Fruit fly (Drosophila melanogaster) whole organism: ENCODE measurements around the gene CG13032.

Experiments
- CG8478 ChIP-seq: fragments of >200 bp; optimal IDR thresholded peaks from 2 replicates; lab custom pipeline; 2018; ENCODE audit warnings: inconsistent platforms
- pan ChIP-seq: fragments of >200 bp; optimal IDR thresholded peaks from 2 replicates; lab custom pipeline; 2017
- psq ChIP-seq: fragments of >200 bp; optimal IDR thresholded peaks from 2 replicates; lab custom pipeline; 2017
- usp ChIP-seq: fragments of >200 bp; optimal IDR thresholded peaks from 2 replicates; lab custom pipeline; 2017; ENCODE audit warnings: missing biosample characterization, missing genetic modification characterization, mixed read lengths

DNA sequence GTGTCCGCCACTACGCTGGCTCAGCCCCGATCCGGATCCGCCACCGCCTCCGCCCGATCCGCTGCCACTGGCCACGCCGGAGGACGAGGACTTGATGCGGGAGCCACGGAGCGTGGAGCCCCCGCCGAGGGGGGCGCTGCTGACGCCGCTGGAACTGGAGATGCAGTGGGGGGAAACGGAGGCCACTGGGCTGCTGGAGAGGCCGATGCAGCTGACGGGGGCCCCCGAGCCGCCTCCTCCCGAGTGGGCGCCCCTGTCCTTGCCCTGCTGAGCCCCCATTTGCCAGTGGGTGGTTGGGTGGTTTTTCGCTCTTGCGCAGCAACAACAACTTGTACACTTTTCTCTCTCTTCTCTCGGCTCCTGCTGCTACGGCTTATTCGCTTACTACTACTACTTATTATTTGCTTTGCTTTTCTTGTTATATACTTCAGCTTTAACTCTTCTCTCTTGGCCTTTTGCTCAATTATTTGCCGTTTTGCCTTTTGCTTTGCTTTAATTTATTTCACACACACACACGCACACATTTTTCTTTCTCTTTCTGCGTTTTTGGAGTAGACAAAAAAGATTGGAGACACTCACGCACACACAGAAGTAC lies 26.8 kb upstream of the CG13032 start:
- TF ChIP-seq psq, result no peak
- no peak for TF ChIP-seq pan (lab: Kevin White, UChicago)
- TF ChIP-seq CG8478 (lab: Kevin White, UChicago), result no peak
- TF ChIP-seq usp (GFP tag; lab: Kevin White, UChicago), result no peak
